Fruit fly (Drosophila melanogaster) whole organism, larva: ENCODE measurements around the gene Polr3F.
A peak's percentile ranks its signal among the peaks of the same experiment; 100 is the strongest.

Source experiments
- noc ChIP-seq: fragments of 200-800 bp; sonication (Bioruptor generic); optimal IDR thresholded peaks from 3 replicates; lab custom pipeline; 2019; ENCODE audit warnings: missing biosample characterization, mild to moderate bottlenecking, missing genetic modification characterization, moderate library complexity

Polr3F gene

dm6 chr3R:22379942-22380341 is 12.8 kb upstream of the Polr3F start, which contains the start of gene CG34149:
Gene CG34149 (plus strand): TSS chr3R:22380128.
- TF ChIP-seq noc (tag; lab: Kevin White, UChicago) = no peak

dm6 chr3R:22375674-22376073 is 8.5 kb upstream of the Polr3F start, which contains the start of gene CG18596:
Gene CG18596 (plus strand): TSS chr3R:22375923.
- no peak for TF ChIP-seq noc (tag; lab: Kevin White, UChicago)

dm6 chr3R:22372535-22372934 is 5.4 kb upstream of the Polr3F start, which contains the start of gene CG7069:
Gene CG7069 (plus strand): TSS chr3R:22372835.
- no peak for TF ChIP-seq noc (tag; lab: Kevin White, UChicago)

DNA sequence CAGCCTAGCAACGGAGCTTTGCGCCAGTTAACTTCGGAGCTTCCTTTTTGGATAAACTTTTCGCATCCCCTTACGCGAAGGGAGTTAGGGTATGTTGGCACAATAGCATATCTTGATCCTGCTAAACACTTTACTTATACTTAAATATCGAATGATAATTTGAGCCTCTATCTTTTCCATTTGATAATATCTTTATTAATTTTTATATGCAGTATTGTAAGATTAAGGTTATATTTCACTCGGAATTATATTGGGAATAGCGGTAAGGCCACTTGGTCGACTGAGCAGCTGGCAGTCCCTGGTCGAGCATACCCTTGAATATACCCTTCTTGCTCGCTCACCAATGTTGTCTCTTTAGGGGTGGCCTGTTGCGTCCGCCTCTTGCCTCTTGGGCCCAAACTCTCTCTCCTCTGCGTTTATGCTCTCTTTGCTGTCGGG is 1.6 kb upstream of the Polr3F start:
- no peak for TF ChIP-seq noc (tag; lab: Kevin White, UChicago)

DNA sequence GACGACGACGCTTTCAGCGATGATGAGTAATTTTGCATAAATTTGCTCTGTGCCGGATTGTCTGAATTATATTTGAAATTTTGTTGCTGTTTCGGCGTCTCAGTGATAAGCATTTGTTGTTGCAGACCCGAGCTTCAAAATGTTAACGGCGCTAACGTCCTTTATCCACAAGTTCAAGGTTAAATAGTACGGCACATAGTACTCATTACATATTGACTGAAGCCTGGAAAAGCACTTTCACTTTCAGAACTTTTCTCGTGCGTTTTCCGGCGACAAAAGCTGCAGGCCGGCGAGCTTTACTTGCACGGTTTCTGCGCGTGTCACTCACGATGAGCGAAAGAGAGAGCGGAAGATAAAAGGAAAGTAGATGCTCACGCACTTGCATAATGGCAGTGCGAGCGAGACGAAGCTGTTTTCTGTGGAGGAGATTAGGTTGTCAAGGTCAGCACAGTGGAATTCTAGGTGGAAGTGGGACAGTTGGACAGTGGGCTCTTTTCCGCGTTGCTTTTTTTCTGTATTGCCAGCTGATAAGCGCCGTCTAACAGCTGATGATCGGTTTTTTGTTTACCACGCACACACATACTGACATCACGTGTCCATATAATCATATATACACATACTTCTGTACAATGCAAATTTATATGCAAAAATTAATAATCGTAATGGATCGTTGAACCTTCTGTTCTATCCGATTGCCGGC is 1.1 kb upstream of the Polr3F start:
- peak; percentile 19 for TF ChIP-seq noc (tag; lab: Kevin White, UChicago)

dm6 chr3R:22365660-22366195 is 1.4 kb downstream of the Polr3F start, which contains the start of gene CG5382:
Gene CG5382 (minus strand): TSS chr3R:22365983.
- TF ChIP-seq noc (tag; lab: Kevin White, UChicago) = no peak

DNA sequence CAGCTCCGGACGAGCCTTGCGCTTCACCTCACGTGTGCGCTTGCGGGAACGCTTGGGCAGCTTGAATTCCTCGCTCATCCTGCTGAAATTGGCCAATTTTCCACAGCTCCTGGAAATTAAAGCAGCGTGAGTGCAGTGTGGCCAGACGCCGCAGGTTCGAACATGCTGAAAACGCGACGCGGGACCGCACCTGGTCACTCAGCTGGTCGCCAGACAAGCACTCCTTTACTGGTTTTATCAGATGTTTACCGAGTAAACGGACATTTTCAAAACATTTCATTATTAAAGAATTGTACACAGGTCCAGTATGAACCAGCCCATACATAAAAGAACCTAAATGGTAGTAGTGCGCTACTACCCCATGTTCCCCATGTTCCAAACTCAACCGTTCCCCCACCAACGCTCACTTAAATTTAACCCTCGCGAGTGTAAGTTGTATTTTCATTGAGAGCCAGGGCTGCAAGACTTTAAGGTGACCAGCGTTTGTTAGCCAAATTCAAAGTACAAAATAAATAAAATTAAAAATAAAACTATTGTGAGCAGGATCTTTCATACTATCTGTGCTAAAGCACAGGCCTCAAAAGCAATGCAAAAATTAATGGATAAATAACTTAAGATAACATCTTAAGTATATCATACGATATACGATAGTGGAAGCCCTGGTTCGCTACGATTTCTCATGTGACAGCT is 4.8 kb downstream of the Polr3F start, which contains the start of the genes JMJD6, CG7071 and Muted:
TSS of gene JMJD6 (minus strand) at position 154 of the 690 bp plus-strand sequence.
TSS of gene CG7071 (plus strand) at position 403 of the 690 bp plus-strand sequence.
TSS of gene Muted (plus strand) at position 403 of the 690 bp plus-strand sequence.
- peak; percentile 93 for TF ChIP-seq noc (tag; lab: Kevin White, UChicago)

DNA sequence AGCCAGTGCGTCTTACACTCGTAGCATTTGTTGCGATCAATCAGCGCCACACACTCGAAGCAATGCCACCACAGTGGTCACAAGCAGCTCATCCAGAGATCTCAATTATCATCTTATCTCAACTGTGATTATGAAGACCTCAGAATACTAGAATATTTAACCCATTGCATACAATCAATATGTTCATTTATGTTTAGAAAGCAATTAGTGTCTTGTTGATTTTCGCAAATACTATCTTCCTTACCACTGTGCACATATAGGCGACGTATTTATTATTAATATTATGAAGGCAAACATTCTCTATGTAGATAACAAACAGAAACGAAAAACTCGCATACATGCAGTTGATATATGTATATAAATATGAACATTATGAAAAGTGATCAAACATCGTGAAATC is 8.4 kb downstream of the Polr3F start:
- peak; percentile 73 for TF ChIP-seq noc (tag; lab: Kevin White, UChicago)

dm6 chr3R:22357942-22358341 is 9.2 kb downstream of the Polr3F start:
- TF ChIP-seq noc (tag; lab: Kevin White, UChicago) = peak; percentile 14

DNA sequence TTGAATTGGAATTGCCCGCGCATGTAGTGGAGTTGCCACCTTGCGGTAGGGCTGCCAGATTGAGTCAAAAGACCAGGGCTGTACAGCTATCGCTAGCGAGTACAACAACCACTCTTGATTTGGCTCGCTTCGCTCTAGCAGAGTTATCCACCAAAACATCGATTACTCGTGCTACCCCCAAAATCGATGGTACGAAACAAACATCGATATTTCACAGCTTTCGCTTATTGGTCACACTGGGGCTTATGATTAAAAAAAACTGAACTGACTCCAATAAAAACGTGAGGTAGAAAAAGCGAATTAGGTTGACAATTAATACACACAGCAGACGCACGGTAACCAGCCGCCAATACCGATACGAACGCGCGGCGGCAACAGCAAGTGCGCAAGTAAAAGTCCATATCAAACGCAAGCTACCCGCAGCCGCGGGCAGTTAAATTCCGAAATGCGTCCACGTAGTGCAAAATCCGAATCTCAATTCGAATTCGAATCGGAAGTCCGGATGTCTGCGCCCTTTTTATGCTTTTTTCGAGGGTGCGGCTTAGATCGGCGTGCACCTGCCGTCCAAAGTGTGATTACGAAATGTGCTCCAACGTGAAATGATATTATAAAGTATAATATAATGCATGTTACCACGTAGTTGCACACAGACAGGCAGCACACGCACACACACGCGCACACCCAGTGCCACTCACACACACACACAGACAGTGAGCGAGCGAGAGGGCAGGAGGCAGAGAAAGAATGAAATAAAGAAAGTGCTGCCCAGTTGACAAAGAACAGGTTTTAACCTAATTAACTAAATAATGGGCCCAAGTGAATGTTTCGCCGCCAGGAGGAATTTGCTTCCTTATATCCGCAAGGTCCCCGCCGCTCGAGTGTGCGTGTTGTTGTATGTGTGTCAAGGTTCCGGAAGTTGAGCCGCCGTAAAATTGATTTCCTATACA is 10.4 kb downstream of the Polr3F start, which contains the start of gene Sar1:
TSS of gene Sar1 (plus strand) at position 222 of the 947 bp plus-strand sequence.
- peak; percentile 48 for TF ChIP-seq noc (tag; lab: Kevin White, UChicago)

dm6 chr3R:22351396-22351795 is 15.8 kb downstream of the Polr3F start, which contains the start of gene rdhB:
Gene rdhB (plus strand): TSS chr3R:22351696.
- TF ChIP-seq noc (tag; lab: Kevin White, UChicago) = no peak

dm6 chr3R:22342708-22343107 is 24.5 kb downstream of the Polr3F start:
- no peak for TF ChIP-seq noc (tag; lab: Kevin White, UChicago)

dm6 chr3R:22342151-22342550 is 25.0 kb downstream of the Polr3F start, which contains the start of gene CG5386:
Gene CG5386 (minus strand): TSS chr3R:22342251.
- TF ChIP-seq noc (tag; lab: Kevin White, UChicago) = no peak

- TF ChIP-seq noc (tag; lab: Kevin White, UChicago) = no peak
Observed at dm6 chr3R:22341652-22342051, 25.5 kb downstream of the Polr3F start.

DNA sequence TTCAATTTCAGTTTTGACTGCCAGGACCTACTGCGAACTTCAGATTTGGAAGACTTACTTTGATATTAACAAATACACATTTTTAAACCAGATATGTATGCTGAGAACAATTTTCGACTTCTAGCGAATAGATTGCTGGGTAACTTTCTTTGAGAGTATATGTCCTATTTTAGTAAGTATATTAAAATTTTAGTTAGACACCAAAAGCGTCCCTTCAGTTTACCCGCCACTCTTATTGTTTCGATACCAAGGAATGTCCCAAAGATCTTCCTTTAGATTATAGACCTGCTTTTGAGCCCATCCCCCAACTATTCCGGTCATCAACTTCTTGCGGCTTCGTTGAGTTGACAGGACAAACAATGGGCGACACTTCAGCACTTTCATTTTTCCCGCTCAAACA is 27.0 kb downstream of the Polr3F start, which contains the start of gene CG5388:
TSS of gene CG5388 (minus strand) at position 101 of the 400 bp plus-strand sequence.
- TF ChIP-seq noc (tag; lab: Kevin White, UChicago) = no peak
